Worm (Caenorhabditis elegans): Measurements from ENCODE around the gene T25B6.6.

- TF ChIP-seq D2030.7 (GFP tag; IDR thresholded peaks at IDR 0.05) = no peak
- TF ChIP-seq egl-18 (GFP tag; IDR thresholded peaks at IDR 0.05) = no peak
- TF ChIP-seq ekl-4 (GFP tag; IDR thresholded peaks at IDR 0.05) = no peak
- TF ChIP-seq hmg-1.2 (GFP tag; IDR thresholded peaks at IDR 0.05) = no peak
- TF ChIP-seq hsf-1 (GFP tag; IDR thresholded peaks at IDR 0.05) = no peak
- no peak for TF ChIP-seq F23B12.7 (tag; optimal IDR thresholded peaks at IDR 0.05; ENCODE audit: insufficient read depth)
- no peak for TF ChIP-seq him-1 (tag; optimal IDR thresholded peaks at IDR 0.05)
These were observed 34.9 kb downstream of the T25B6.6 start, which contains the start of gene twk-18 for ce11 chrX:8987828-8988227.
